Worm (Caenorhabditis elegans) whole organism, L4/young adult: ENCODE results near the gene lge-1.

Source experiments
- dao-5 ChIP-seq: sonication (generic microtip); optimal IDR thresholded peaks from 2 replicates; lab custom pipeline; 2016; ENCODE audit warnings: missing genotype, missing genetic modification characterization, moderate library complexity, missing compliant biosample characterization
- him-1 ChIP-seq: sonication (generic microtip); optimal IDR thresholded peaks from 2 replicates; lab custom pipeline; 2016; ENCODE audit warnings: missing genotype, missing genetic modification reagents, missing genetic modification characterization, missing compliant biosample characterization

- TF ChIP-seq him-1 (no peak), dao-5 (tag; lab: Kevin White, UChicago) (no peak)
Measured at ce11 chrX:11012337-11012736, 46.0 kb downstream of the lge-1 start, which contains the start of gene F58A3.3.
